Worm (Caenorhabditis elegans) whole organism, L2 larva: ENCODE measurements around the gene lbp-8.

ENCODE experiments used
- ZK546.5 ChIP-seq: sonication (generic microtip); optimal IDR thresholded peaks from 2 replicates; lab custom pipeline; 2017; ENCODE audit warnings: missing biosample characterization, missing genetic modification characterization
- alr-1 ChIP-seq: fragments of 150-350 bp; optimal IDR thresholded peaks from 2 replicates; lab custom pipeline; 2014; ENCODE audit warnings: missing biosample characterization, missing genetic modification characterization
- ama-1 ChIP-seq: fragments of 150-350 bp; optimal IDR thresholded peaks from 2 replicates; lab custom pipeline; 2018; ENCODE audit warnings: inconsistent platforms
- dmd-4 ChIP-seq: sonication (generic microtip); optimal IDR thresholded peaks from 2 replicates; lab custom pipeline; 2017; ENCODE audit warnings: missing biosample characterization, missing genetic modification characterization
- elt-1 ChIP-seq: fragments of 150-350 bp; optimal IDR thresholded peaks from 2 replicates; lab custom pipeline; 2014; ENCODE audit warnings: missing biosample characterization, missing genetic modification characterization
- lsy-2 ChIP-seq, 2 experiments: fragments of 150-350 bp in 1 of 2; sonication (generic microtip) in 1 of 2; optimal IDR thresholded peaks; 2 replicates each; lab custom pipeline; 2014 to 2017; ENCODE audit warnings: missing biosample characterization in 2 of 2, missing genetic modification characterization in 2 of 2
- nhr-237 ChIP-seq: fragments of 150-350 bp; optimal IDR thresholded peaks from 2 replicates; lab custom pipeline; 2014; ENCODE audit warnings: missing biosample characterization, missing genetic modification characterization
- nhr-25 ChIP-seq: fragments of 150-350 bp; sonication (generic microtip); optimal IDR thresholded peaks from 3 replicates; lab custom pipeline; 2014; ENCODE audit warnings: missing biosample characterization, missing genetic modification characterization
- unc-55 ChIP-seq: fragments of 150-350 bp; sonication (generic microtip); optimal IDR thresholded peaks from 3 replicates; lab custom pipeline; 2014; ENCODE audit warnings: missing biosample characterization, missing genetic modification reagents, missing genetic modification characterization
- unc-62 ChIP-seq: fragments of 150-350 bp; optimal IDR thresholded peaks from 2 replicates; lab custom pipeline; 2014; ENCODE audit warnings: missing biosample characterization, missing genetic modification reagents, missing genetic modification characterization

- TF ChIP-seq nhr-237 (tag; lab: Kevin White, UChicago) (no peak), lsy-2 (tag; optimal IDR thresholded peaks at IDR 0.05; lab: Kevin White, UChicago) (no peak), unc-62 (no peak), alr-1 (tag; lab: Kevin White, UChicago) (no peak), elt-1 (no peak), ama-1 (lab: Kevin White, UChicago) (no peak), dmd-4 (no peak), unc-55 (GFP tag; lab: Kevin White, UChicago) (no peak), ZK546.5 (tag; lab: Kevin White, UChicago) (no peak), nhr-25 (tag; lab: Kevin White, UChicago) (no peak)
Measured at ce11 chrV:13906166-13906565, 15.6 kb downstream of the lbp-8 start, which contains the start of gene stdh-1.
